Fruit fly (Drosophila melanogaster) whole organism, embryonic: Measurements from ENCODE around the gene HDAC6.

Experiments
- Adf1 ChIP-seq: fragments of 200-800 bp; sonication (Bioruptor generic); IDR thresholded peaks from 2 replicates; pipeline ENCODE4 v1.3.6; 2022; ENCODE audit warnings: missing biosample characterization, missing genetic modification characterization
- Bteb2 ChIP-seq: fragments of 200-800 bp; sonication (Bioruptor generic); optimal IDR thresholded peaks from 2 replicates; lab custom pipeline; 2016; ENCODE audit warnings: missing biosample characterization, missing genetic modification characterization
- CG10462 ChIP-seq: fragments of 200-800 bp; sonication (Bioruptor generic); optimal IDR thresholded peaks from 2 replicates; lab custom pipeline; 2016; ENCODE audit warnings: missing biosample characterization, missing genetic modification characterization
- CG11696 ChIP-seq: fragments of 200-800 bp; sonication (Bioruptor generic); IDR thresholded peaks from 2 replicates; pipeline ENCODE4 v1.3.6; 2022; ENCODE audit warnings: missing biosample characterization, missing genetic modification characterization
- CG12155 ChIP-seq: fragments of 200-800 bp; sonication (Bioruptor generic); optimal IDR thresholded peaks from 3 replicates; lab custom pipeline; 2016; ENCODE audit warnings: missing biosample characterization, missing genetic modification characterization
- CG12391 ChIP-seq: fragments of 200-800 bp; sonication (Bioruptor generic); optimal IDR thresholded peaks from 3 replicates; lab custom pipeline; 2018; ENCODE audit warnings: missing biosample characterization, mild to moderate bottlenecking, missing genetic modification characterization, moderate library complexity
- CG12659 ChIP-seq: fragments of 200-800 bp; sonication (Bioruptor generic); optimal IDR thresholded peaks from 3 replicates; lab custom pipeline; 2017; ENCODE audit warnings: mild to moderate bottlenecking, missing biosample characterization, missing genetic modification reagents, missing genetic modification characterization
- CG13123 ChIP-seq: fragments of 200-800 bp; sonication (Bioruptor generic); optimal IDR thresholded peaks from 2 replicates; lab custom pipeline; 2016; ENCODE audit warnings: missing biosample characterization, missing genetic modification characterization
- CG15479 ChIP-seq: fragments of 200-800 bp; sonication (Bioruptor generic); optimal IDR thresholded peaks from 3 replicates; lab custom pipeline; 2019; ENCODE audit warnings: missing biosample characterization, mild to moderate bottlenecking, missing genetic modification characterization, moderate library complexity
- CG17186 ChIP-seq: fragments of 200-800 bp; sonication (Bioruptor generic); optimal IDR thresholded peaks from 3 replicates; lab custom pipeline; 2017; ENCODE audit warnings: missing biosample characterization, missing genetic modification reagents, missing genetic modification characterization
- CG18476 ChIP-seq: fragments of 200-800 bp; sonication (Bioruptor generic); optimal IDR thresholded peaks from 2 replicates; lab custom pipeline; 2016; ENCODE audit warnings: missing biosample characterization, mild to moderate bottlenecking, missing genetic modification characterization
- CG2116 ChIP-seq: fragments of 200-800 bp; sonication (Bioruptor generic); optimal IDR thresholded peaks from 3 replicates; lab custom pipeline; 2018; ENCODE audit warnings: missing biosample characterization, mild to moderate bottlenecking, missing genetic modification characterization
- CG2199 ChIP-seq: fragments of 200-800 bp; sonication (Bioruptor generic); IDR thresholded peaks from 3 replicates; pipeline ENCODE4 v1.3.6; 2022; ENCODE audit warnings: missing biosample characterization, missing genetic modification characterization
- CG2889 ChIP-seq: fragments of 200-800 bp; sonication (Bioruptor generic); IDR thresholded peaks from 3 replicates; pipeline ENCODE4 v1.3.6; 2022; ENCODE audit warnings: missing biosample characterization, missing genetic modification characterization
- CG31365 ChIP-seq: fragments of 200-800 bp; sonication (Bioruptor generic); optimal IDR thresholded peaks from 2 replicates; lab custom pipeline; 2018; ENCODE audit warnings: missing biosample characterization, mild to moderate bottlenecking, missing genetic modification characterization
- CG3847 ChIP-seq: fragments of 200-800 bp; sonication (Bioruptor generic); IDR thresholded peaks from 2 replicates; pipeline ENCODE4 v1.3.6; 2022; ENCODE audit warnings: missing biosample characterization, missing genetic modification characterization
- CG4617 ChIP-seq: fragments of 200-800 bp; sonication (Bioruptor generic); optimal IDR thresholded peaks from 3 replicates; lab custom pipeline; 2016; ENCODE audit warnings: missing biosample characterization, missing genetic modification characterization, borderline replicate concordance
- CG5180 ChIP-seq: fragments of 200-800 bp; sonication (Bioruptor generic); optimal IDR thresholded peaks from 3 replicates; lab custom pipeline; 2017; ENCODE audit warnings: missing biosample characterization, missing genetic modification characterization, mild to moderate bottlenecking, moderate library complexity, missing genetic modification reagents
- CG6654 ChIP-seq: fragments of 200-800 bp; sonication (Bioruptor generic); optimal IDR thresholded peaks from 2 replicates; lab custom pipeline; 2017; ENCODE audit warnings: missing biosample characterization, mild to moderate bottlenecking, missing genetic modification characterization
- CG7556 ChIP-seq: fragments of 200-800 bp; sonication (Bioruptor generic); optimal IDR thresholded peaks from 2 replicates; lab custom pipeline; 2017; ENCODE audit warnings: missing biosample characterization, mild to moderate bottlenecking, missing genetic modification characterization
- CG7745 ChIP-seq: fragments of 200-800 bp; sonication (Bioruptor generic); optimal IDR thresholded peaks from 2 replicates; lab custom pipeline; 2018; ENCODE audit warnings: missing biosample characterization, mild to moderate bottlenecking, missing genetic modification characterization, moderate library complexity
- CG8281 ChIP-seq: fragments of 200-800 bp; sonication (Bioruptor generic); optimal IDR thresholded peaks from 2 replicates; lab custom pipeline; 2018; ENCODE audit warnings: missing biosample characterization, mild to moderate bottlenecking, missing genetic modification characterization, moderate library complexity
- CG8290 ChIP-seq, 3 experiments: fragments of 200-800 bp; sonication (Bioruptor generic); optimal IDR thresholded peaks; 2 replicates each; lab custom pipeline; 2016 to 2019; ENCODE audit warnings: missing biosample characterization in 3 of 3, missing genetic modification characterization in 3 of 3, mild to moderate bottlenecking in 2 of 3, moderate library complexity in 1 of 3
- CG8388 ChIP-seq: fragments of 200-800 bp; sonication (Bioruptor generic); optimal IDR thresholded peaks from 2 replicates; lab custom pipeline; 2019; ENCODE audit warnings: missing biosample characterization, mild to moderate bottlenecking, missing genetic modification characterization, moderate library complexity
- CG9609 ChIP-seq: fragments of 200-800 bp; sonication (Bioruptor generic); optimal IDR thresholded peaks from 3 replicates; lab custom pipeline; 2016; ENCODE audit warnings: missing biosample characterization, missing genetic modification characterization
- Gsc ChIP-seq: fragments of 200-800 bp; sonication (Bioruptor generic); IDR thresholded peaks from 2 replicates; pipeline ENCODE4 v1.3.6; 2022; ENCODE audit warnings: missing biosample characterization, missing genetic modification characterization
- H15 ChIP-seq: fragments of 200-800 bp; sonication (Bioruptor generic); IDR thresholded peaks from 3 replicates; pipeline ENCODE4 v1.3.6; 2022; ENCODE audit warnings: missing biosample characterization, missing genetic modification characterization
- Kr ChIP-seq: fragments of 200-800 bp; sonication (Bioruptor generic); optimal IDR thresholded peaks from 2 replicates; lab custom pipeline; 2017; ENCODE audit warnings: missing biosample characterization, mild to moderate bottlenecking, missing genetic modification characterization
- Lim3 ChIP-seq: fragments of 200-800 bp; sonication (Bioruptor generic); IDR thresholded peaks from 2 replicates; pipeline ENCODE4 v1.3.6; 2022; ENCODE audit warnings: missing biosample characterization, missing genetic modification characterization
- Ptx1 ChIP-seq: fragments of 200-800 bp; sonication (Bioruptor generic); IDR thresholded peaks from 2 replicates; pipeline ENCODE4 v1.3.6; 2022; ENCODE audit warnings: missing biosample characterization, missing genetic modification characterization
- Vsx1 ChIP-seq: fragments of 200-800 bp; sonication (Bioruptor generic); optimal IDR thresholded peaks from 2 replicates; lab custom pipeline; 2017; ENCODE audit warnings: missing biosample characterization, mild to moderate bottlenecking, missing genetic modification characterization, missing genetic modification reagents
- ato ChIP-seq: fragments of 200-800 bp; sonication (Bioruptor generic); IDR thresholded peaks from 2 replicates; pipeline ENCODE4 v1.3.6; 2022; ENCODE audit warnings: missing biosample characterization, missing genetic modification characterization; ENCODE audit not compliant: partially characterized antibody
- br ChIP-seq: fragments of >200 bp; optimal IDR thresholded peaks from 2 replicates; lab custom pipeline; 2017
- dmrt99B ChIP-seq: fragments of 200-800 bp; sonication (Bioruptor generic); optimal IDR thresholded peaks from 2 replicates; lab custom pipeline; 2018; ENCODE audit warnings: missing biosample characterization, mild to moderate bottlenecking, missing genetic modification characterization, moderate library complexity
- eve ChIP-seq, 2 experiments: fragments of >200 bp; optimal IDR thresholded peaks; 2 replicates each; lab custom pipeline; 2017; ENCODE audit warnings: missing biosample characterization in 2 of 2, missing genetic modification characterization in 2 of 2
- ftz-f1 ChIP-seq: fragments of 200-800 bp; sonication (Bioruptor generic); optimal IDR thresholded peaks from 2 replicates; lab custom pipeline; 2016; ENCODE audit warnings: missing biosample characterization, missing genetic modification characterization
- hkb ChIP-seq, 2 experiments: fragments of 200-800 bp in 1 of 2; fragments of >200 bp in 1 of 2; sonication (Bioruptor generic) in 1 of 2; IDR thresholded peaks in 1 of 2; optimal IDR thresholded peaks in 1 of 2; 2 replicates each; pipeline versions ENCODE4 v1.3.6 to Lab custom; 2017 to 2022; ENCODE audit warnings: missing biosample characterization in 1 of 2, missing genetic modification characterization in 1 of 2
- insv ChIP-seq, 2 experiments: fragments of 200-800 bp; sonication (Bioruptor generic); optimal IDR thresholded peaks; 3 replicates each; lab custom pipeline; 2016 to 2018; ENCODE audit warnings: missing biosample characterization in 2 of 2, missing genetic modification characterization in 2 of 2
- mam ChIP-seq: fragments of 200-800 bp; sonication (Bioruptor generic); optimal IDR thresholded peaks from 3 replicates; lab custom pipeline; 2016; ENCODE audit warnings: missing biosample characterization, missing genetic modification characterization
- nmo ChIP-seq: fragments of 200-800 bp; sonication (Bioruptor generic); optimal IDR thresholded peaks from 2 replicates; lab custom pipeline; 2018; ENCODE audit warnings: missing biosample characterization, mild to moderate bottlenecking, missing genetic modification characterization, moderate library complexity
- org-1 ChIP-seq: fragments of 200-800 bp; sonication (Bioruptor generic); optimal IDR thresholded peaks from 2 replicates; lab custom pipeline; 2017; ENCODE audit warnings: missing biosample characterization, missing genetic modification characterization
- pan ChIP-seq, 4 experiments: fragments of >200 bp in 3 of 4; fragments of 200-800 bp in 1 of 4; sonication (Bioruptor generic) in 1 of 4; optimal IDR thresholded peaks in 3 of 4; IDR thresholded peaks in 1 of 4; 2 replicates each; pipeline versions ENCODE4 v1.3.6 to Lab custom; 2017 to 2022; ENCODE audit warnings: missing biosample characterization in 2 of 4, missing genetic modification characterization in 2 of 4, mixed read lengths in 1 of 4
- phol ChIP-seq: fragments of 200-800 bp; sonication (Bioruptor generic); optimal IDR thresholded peaks from 3 replicates; lab custom pipeline; 2018; ENCODE audit warnings: missing biosample characterization, mild to moderate bottlenecking, missing genetic modification characterization, moderate library complexity
- pita ChIP-seq: fragments of 200-800 bp; sonication (Bioruptor generic); optimal IDR thresholded peaks from 2 replicates; lab custom pipeline; 2017; ENCODE audit warnings: missing biosample characterization, mild to moderate bottlenecking, missing genetic modification characterization
- psq ChIP-seq: fragments of 200-800 bp; sonication (Bioruptor generic); optimal IDR thresholded peaks from 2 replicates; lab custom pipeline; 2017; ENCODE audit warnings: missing biosample characterization, missing genetic modification characterization
- slbo ChIP-seq: fragments of 200-800 bp; sonication (Bioruptor generic); IDR thresholded peaks from 2 replicates; pipeline ENCODE4 v1.3.6; 2022; ENCODE audit warnings: missing biosample characterization, missing genetic modification characterization
- stwl ChIP-seq: fragments of 200-800 bp; sonication (Bioruptor generic); optimal IDR thresholded peaks from 3 replicates; lab custom pipeline; 2018; ENCODE audit warnings: missing biosample characterization, mild to moderate bottlenecking, missing genetic modification characterization, moderate library complexity
- trem ChIP-seq: fragments of 200-800 bp; optimal IDR thresholded peaks from 3 replicates; lab custom pipeline; 2019; ENCODE audit warnings: missing biosample characterization, mild to moderate bottlenecking, missing genetic modification characterization, moderate library complexity

The HDAC6 gene

dm6 chrX:15319699-15320482 is 13.2 kb upstream of the HDAC6 start (continued):
- TF ChIP-seq pan (optimal IDR thresholded peaks at IDR 0.05; lab: Kevin White, UChicago): no peak
- TF ChIP-seq pan (GFP tag; optimal IDR thresholded peaks at IDR 0.05 in 1 of 2, IDR thresholded peaks at IDR 0.05 in 1 of 2): no peak
- TF ChIP-seq CG12155 (GFP tag; lab: Kevin White, UChicago): no peak
- no peak for TF ChIP-seq hkb (optimal IDR thresholded peaks at IDR 0.05; lab: Kevin White, UChicago)
- no peak for TF ChIP-seq hkb (GFP tag; IDR thresholded peaks at IDR 0.05; lab: Robert Waterston, UW)
- no peak; the same call in 1 of the 2 replicates for TF ChIP-seq Ptx1 (GFP tag; lab: Robert Waterston, UW)
- TF ChIP-seq CG2889: no peak
- peak; percentile 73 for TF ChIP-seq stwl (tag; lab: Kevin White, UChicago)
- peak; percentile 24 for TF ChIP-seq nmo (GFP tag; lab: Kevin White, UChicago)
- TF ChIP-seq trem (tag; lab: Kevin White, UChicago): peak; percentile 25
- no peak for TF ChIP-seq CG18476 (GFP tag; lab: Kevin White, UChicago)
- peak; percentile 34 for TF ChIP-seq CG3847 (GFP tag; lab: Robert Waterston, UW)
- no peak for TF ChIP-seq Gsc (GFP tag; lab: Robert Waterston, UW)
- peak; percentile 2 for TF ChIP-seq dmrt99B (tag; lab: Kevin White, UChicago)
- TF ChIP-seq pita: no peak
- TF ChIP-seq CG2199 (GFP tag; lab: Robert Waterston, UW): 0 out of 3 replicates have a peak, but pooled peaks have one; percentile 23
- no peak for TF ChIP-seq ato (GFP tag; lab: Robert Waterston, UW)
- TF ChIP-seq eve (GFP tag; optimal IDR thresholded peaks at IDR 0.05; lab: Kevin White, UChicago): no peak
- peak; percentile 51 for TF ChIP-seq CG17186 (GFP tag; lab: Kevin White, UChicago)
- TF ChIP-seq CG12391: no peak
- no peak for TF ChIP-seq CG8290 (GFP tag; optimal IDR thresholded peaks at IDR 0.05; lab: Kevin White, UChicago)
- peak in 1 of 2 experiments; percentile 0 for TF ChIP-seq CG8290 (tag; optimal IDR thresholded peaks at IDR 0.05; lab: Kevin White, UChicago)
- TF ChIP-seq Bteb2 (GFP tag; lab: Kevin White, UChicago): no peak
- no peak for TF ChIP-seq H15
- TF ChIP-seq Adf1 (GFP tag; lab: Robert Waterston, UW): peak; percentile 65
- TF ChIP-seq Vsx1 (GFP tag; lab: Kevin White, UChicago): no peak
- TF ChIP-seq CG4617 (GFP tag; lab: Kevin White, UChicago): peak; percentile 27
- no peak for TF ChIP-seq CG9609
- no peak for TF ChIP-seq Lim3 (GFP tag; lab: Robert Waterston, UW)
- no peak for TF ChIP-seq CG8281 (tag; lab: Kevin White, UChicago)
- peak; percentile 76 for TF ChIP-seq phol (tag; lab: Kevin White, UChicago)
- TF ChIP-seq CG6654 (GFP tag; lab: Kevin White, UChicago): no peak
- peak; percentile 15 for TF ChIP-seq CG2116 (GFP tag; lab: Kevin White, UChicago)
- TF ChIP-seq CG7745 (tag; lab: Kevin White, UChicago): no peak
- peak; percentile 50 for TF ChIP-seq psq (GFP tag; lab: Kevin White, UChicago)
- no peak for TF ChIP-seq org-1
- TF ChIP-seq CG31365 (tag; lab: Kevin White, UChicago): no peak
- TF ChIP-seq CG8388 (GFP tag; lab: Kevin White, UChicago): no peak
- no peak for TF ChIP-seq Kr
- TF ChIP-seq mam (GFP tag; lab: Kevin White, UChicago): no peak
- TF ChIP-seq CG7556: no peak
- TF ChIP-seq CG5180 (GFP tag; lab: Kevin White, UChicago): no peak
- TF ChIP-seq br: no peak
- peak in 1 of 2 experiments; percentile 48 for TF ChIP-seq insv (GFP tag; optimal IDR thresholded peaks at IDR 0.05; lab: Kevin White, UChicago)
- no peak for TF ChIP-seq ftz-f1 (GFP tag; lab: Kevin White, UChicago)
- TF ChIP-seq CG15479: peak; percentile 25
- peak; percentile 56 for TF ChIP-seq CG12659
- no peak for TF ChIP-seq CG10462 (GFP tag; lab: Kevin White, UChicago)
- TF ChIP-seq slbo (GFP tag; lab: Robert Waterston, UW): no peak
- no peak for TF ChIP-seq CG11696 (GFP tag; lab: Robert Waterston, UW)
- no peak for TF ChIP-seq CG13123 (GFP tag; lab: Kevin White, UChicago)
